Worm (Caenorhabditis elegans) whole organism, mixed stage, embryonic: Measurements from ENCODE around the gene EEED8.18.

Experiments
- M03D4.4 ChIP-seq: sonication (generic microtip); optimal IDR thresholded peaks from 2 replicates; lab custom pipeline; 2017; ENCODE audit warnings: mild to moderate bottlenecking, missing genetic modification characterization, missing compliant biosample characterization
- bed-3 ChIP-seq: fragments of 200-800 bp; sonication (Bioruptor generic); optimal IDR thresholded peaks from 3 replicates; lab custom pipeline; 2018; ENCODE audit warnings: mild to moderate bottlenecking, missing genetic modification characterization, moderate library complexity, missing compliant biosample characterization
- blmp-1 ChIP-seq: fragments of 150-350 bp; optimal IDR thresholded peaks from 2 replicates; lab custom pipeline; 2014; ENCODE audit warnings: missing biosample characterization, missing genetic modification characterization
- ceh-39 ChIP-seq: fragments of 150-350 bp; optimal IDR thresholded peaks from 2 replicates; lab custom pipeline; 2014; ENCODE audit warnings: missing biosample characterization, missing genetic modification characterization
- ceh-43 ChIP-seq: fragments of 200-800 bp; sonication (Bioruptor generic); optimal IDR thresholded peaks from 2 replicates; lab custom pipeline; 2018; ENCODE audit warnings: mild to moderate bottlenecking, missing genetic modification characterization, moderate library complexity, missing compliant biosample characterization
- ceh-83 ChIP-seq: fragments of 200-800 bp; sonication (Bioruptor generic); optimal IDR thresholded peaks from 2 replicates; lab custom pipeline; 2018; ENCODE audit warnings: mild to moderate bottlenecking, missing genetic modification characterization, missing compliant biosample characterization
- ces-1 ChIP-seq: fragments of 150-350 bp; optimal IDR thresholded peaks from 2 replicates; lab custom pipeline; 2014; ENCODE audit warnings: missing biosample characterization, missing genetic modification reagents, missing genetic modification characterization
- cnd-1 ChIP-seq: fragments of 200-800 bp; sonication (Bioruptor generic); optimal IDR thresholded peaks from 2 replicates; lab custom pipeline; 2018; ENCODE audit warnings: mild to moderate bottlenecking, missing genetic modification characterization, missing compliant biosample characterization
- drap-1 ChIP-seq: fragments of 200-800 bp; sonication (Bioruptor generic); optimal IDR thresholded peaks from 3 replicates; lab custom pipeline; 2018; ENCODE audit warnings: mild to moderate bottlenecking, missing genetic modification characterization, missing compliant biosample characterization
- elt-1 ChIP-seq: sonication (generic microtip); optimal IDR thresholded peaks from 2 replicates; lab custom pipeline; 2017; ENCODE audit warnings: missing genetic modification characterization, mild to moderate bottlenecking, missing compliant biosample characterization, antibody characterized with exemption, moderate library complexity, borderline replicate concordance; ENCODE audit not compliant: insufficient read depth
- elt-3 ChIP-seq: fragments of 150-350 bp; optimal IDR thresholded peaks from 2 replicates; lab custom pipeline; 2014; ENCODE audit warnings: missing biosample characterization, missing genetic modification characterization
- flh-1 ChIP-seq: fragments of 200-800 bp; sonication (Bioruptor generic); optimal IDR thresholded peaks from 2 replicates; lab custom pipeline; 2018; ENCODE audit warnings: mild to moderate bottlenecking, missing genetic modification characterization, moderate library complexity, missing compliant biosample characterization
- ham-2 ChIP-seq: fragments of 200-800 bp; sonication (Bioruptor generic); optimal IDR thresholded peaks from 2 replicates; lab custom pipeline; 2018; ENCODE audit warnings: mild to moderate bottlenecking, missing genetic modification characterization, missing compliant biosample characterization
- hlh-1 ChIP-seq: fragments of 150-350 bp; optimal IDR thresholded peaks from 2 replicates; lab custom pipeline; 2014; ENCODE audit warnings: missing biosample characterization, missing genetic modification reagents, missing genetic modification characterization
- lin-13 ChIP-seq: fragments of 150-350 bp; optimal IDR thresholded peaks from 2 replicates; lab custom pipeline; 2014; ENCODE audit warnings: missing biosample characterization, missing genetic modification characterization
- lin-32 ChIP-seq: fragments of 200-800 bp; sonication (Bioruptor generic); optimal IDR thresholded peaks from 2 replicates; lab custom pipeline; 2018; ENCODE audit warnings: mild to moderate bottlenecking, missing genetic modification characterization, missing compliant biosample characterization
- lsy-2 ChIP-seq: fragments of 150-350 bp; optimal IDR thresholded peaks from 2 replicates; lab custom pipeline; 2014; ENCODE audit warnings: missing biosample characterization, missing genetic modification characterization
- mab-5 ChIP-seq: fragments of 150-350 bp; optimal IDR thresholded peaks from 2 replicates; lab custom pipeline; 2014; ENCODE audit warnings: missing biosample characterization, missing genetic modification characterization
- mep-1 ChIP-seq: fragments of 150-350 bp; optimal IDR thresholded peaks from 2 replicates; lab custom pipeline; 2017; ENCODE audit warnings: missing biosample characterization, missing genetic modification reagents, missing genetic modification characterization, inconsistent platforms
- mls-2 ChIP-seq: sonication (generic microtip); optimal IDR thresholded peaks from 2 replicates; lab custom pipeline; 2016; ENCODE audit warnings: mild to moderate bottlenecking, missing genetic modification characterization, moderate library complexity, missing compliant biosample characterization
- nhr-12 ChIP-seq: fragments of 150-350 bp; optimal IDR thresholded peaks from 2 replicates; lab custom pipeline; 2014; ENCODE audit warnings: missing biosample characterization, missing genetic modification characterization
- nhr-2 ChIP-seq: fragments of 150-350 bp; optimal IDR thresholded peaks from 2 replicates; lab custom pipeline; 2014; ENCODE audit warnings: missing biosample characterization, missing genetic modification characterization
- nhr-237 ChIP-seq: fragments of 150-350 bp; optimal IDR thresholded peaks from 2 replicates; lab custom pipeline; 2014; ENCODE audit warnings: missing biosample characterization, missing genetic modification characterization
- nhr-28 ChIP-seq: fragments of 150-350 bp; optimal IDR thresholded peaks from 2 replicates; lab custom pipeline; 2014; ENCODE audit warnings: missing biosample characterization, missing genetic modification characterization
- nhr-76 ChIP-seq: sonication (generic microtip); optimal IDR thresholded peaks from 2 replicates; lab custom pipeline; 2017; ENCODE audit warnings: missing biosample characterization, missing genetic modification characterization
- pha-4 ChIP-seq: fragments of 150-350 bp; optimal IDR thresholded peaks from 2 replicates; lab custom pipeline; 2018; ENCODE audit warnings: missing biosample characterization, missing genetic modification reagents, missing genetic modification characterization
- sem-2 ChIP-seq: fragments of 200-800 bp; sonication (Bioruptor generic); optimal IDR thresholded peaks from 2 replicates; lab custom pipeline; 2018; ENCODE audit warnings: mild to moderate bottlenecking, missing genetic modification characterization, missing compliant biosample characterization
- snpc-4 ChIP-seq: fragments of 150-350 bp; optimal IDR thresholded peaks from 2 replicates; lab custom pipeline; 2014; ENCODE audit warnings: missing biosample characterization, missing genetic modification characterization
- sptf-1 ChIP-seq: sonication (generic microtip); optimal IDR thresholded peaks from 2 replicates; lab custom pipeline; 2017; ENCODE audit warnings: mild to moderate bottlenecking, missing genetic modification characterization, moderate library complexity, missing compliant biosample characterization
- tbx-8 ChIP-seq: fragments of 200-800 bp; sonication (Bioruptor generic); optimal IDR thresholded peaks from 2 replicates; lab custom pipeline; 2018; ENCODE audit warnings: mild to moderate bottlenecking, missing genetic modification characterization, moderate library complexity, missing compliant biosample characterization
- unc-120 ChIP-seq: sonication (generic microtip); optimal IDR thresholded peaks from 2 replicates; lab custom pipeline; 2017; ENCODE audit warnings: missing genetic modification characterization, missing compliant biosample characterization; ENCODE audit not compliant: poor library complexity, severe bottlenecking
- unc-39 ChIP-seq: fragments of 150-350 bp; optimal IDR thresholded peaks from 2 replicates; lab custom pipeline; 2014; ENCODE audit warnings: missing biosample characterization, missing genetic modification characterization
- unc-62 ChIP-seq: fragments of 150-350 bp; optimal IDR thresholded peaks from 2 replicates; lab custom pipeline; 2014; ENCODE audit warnings: missing biosample characterization, missing genetic modification reagents, missing genetic modification characterization
- zip-8 ChIP-seq: fragments of 150-350 bp; optimal IDR thresholded peaks from 2 replicates; lab custom pipeline; 2014; ENCODE audit warnings: missing biosample characterization, missing genetic modification characterization
- ztf-11 ChIP-seq: fragments of 150-350 bp; optimal IDR thresholded peaks from 2 replicates; lab custom pipeline; 2014; ENCODE audit warnings: missing biosample characterization, missing genetic modification characterization

Gene EEED8.18

DNA sequence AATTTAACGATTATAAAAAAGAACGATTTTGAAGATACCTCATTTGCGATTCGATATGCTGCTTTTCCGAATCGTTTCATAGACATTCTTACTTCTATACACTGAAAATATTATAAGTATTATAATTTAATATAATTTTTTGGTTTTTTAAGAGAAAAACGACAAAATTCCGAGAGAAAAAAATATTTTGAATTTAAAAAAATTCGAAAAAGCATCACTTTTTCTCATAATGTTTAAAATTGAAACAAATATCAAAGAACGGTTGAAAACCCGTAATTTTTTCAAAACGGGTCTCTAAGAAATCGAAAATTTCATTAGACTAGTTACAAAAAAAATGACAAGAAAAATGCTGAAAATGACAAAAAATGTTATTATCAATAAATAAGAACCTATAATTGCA is 16.8 kb downstream of the EEED8.18 start, which contains the start of gene pink-1:
TSS of gene pink-1 (minus strand) at position 101 of the 400 bp plus-strand sequence.
- TF ChIP-seq unc-120 (tag; lab: Kevin White, UChicago) (no peak), ham-2 (GFP tag; lab: Kevin White, UChicago) (no peak), tbx-8 (GFP tag; lab: Kevin White, UChicago) (no peak), cnd-1 (tag; lab: Kevin White, UChicago) (no peak), flh-1 (GFP tag; lab: Kevin White, UChicago) (no peak), nhr-28 (no peak)

DNA sequence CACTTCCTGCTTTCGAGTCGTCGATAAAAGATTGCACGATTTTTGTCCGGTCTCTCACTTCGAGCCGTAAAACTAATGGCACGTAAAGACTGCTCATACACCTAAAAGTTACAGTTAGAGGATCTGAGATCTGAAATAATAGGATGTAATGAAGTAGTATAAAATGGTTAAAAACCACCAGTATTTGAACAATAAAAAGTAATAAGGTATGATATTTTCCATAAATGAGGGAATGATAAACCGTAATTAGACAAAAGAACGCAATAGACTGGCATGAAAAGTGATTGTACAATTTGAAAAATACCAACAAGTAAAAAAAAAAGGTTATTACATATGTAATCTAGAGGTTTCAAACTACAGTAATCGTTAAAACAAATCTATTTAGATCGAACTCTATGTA is 19.3 kb downstream of the EEED8.18 start, which contains the start of gene brap-2:
TSS of gene brap-2 (minus strand) at position 101 of the 400 bp plus-strand sequence.
- no peak for TF ChIP-seq cnd-1 (tag; lab: Kevin White, UChicago)
- no peak for TF ChIP-seq unc-39
- no peak for TF ChIP-seq mep-1
- TF ChIP-seq pha-4 (tag; lab: Kevin White, UChicago), result no peak
- TF ChIP-seq M03D4.4 (tag; lab: Kevin White, UChicago), result no peak

DNA sequence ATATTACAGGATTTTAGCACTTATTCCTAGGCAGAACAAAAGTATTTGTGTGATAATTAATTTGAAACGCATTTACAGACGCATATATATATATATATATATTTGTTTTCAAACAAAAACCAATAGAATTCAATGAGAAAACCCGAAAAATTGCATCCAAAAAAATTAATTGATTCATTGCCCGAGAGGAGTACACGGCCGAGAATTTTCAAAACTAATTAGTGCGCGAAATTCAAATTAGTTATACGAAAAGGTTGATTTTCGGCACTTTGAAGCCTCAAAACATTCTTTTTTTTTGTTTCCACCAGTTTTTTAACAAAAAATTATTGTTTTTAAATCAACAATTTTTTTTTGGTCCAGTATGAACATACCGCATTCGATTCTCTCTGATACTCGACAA is 21.0 kb downstream of the EEED8.18 start:
- TF ChIP-seq sem-2 (GFP tag; lab: Kevin White, UChicago), result no peak
- TF ChIP-seq nhr-237 (tag; lab: Kevin White, UChicago), result no peak
- TF ChIP-seq pha-4 (tag; lab: Kevin White, UChicago), result no peak
- no peak for TF ChIP-seq unc-39
- no peak for TF ChIP-seq bed-3
- TF ChIP-seq lin-13 (tag; lab: Kevin White, UChicago), result no peak
- TF ChIP-seq mep-1, result no peak
- TF ChIP-seq hlh-1, result no peak
- TF ChIP-seq elt-3, result no peak
- no peak for TF ChIP-seq ztf-11 (tag; lab: Kevin White, UChicago)
- TF ChIP-seq lin-32 (GFP tag; lab: Kevin White, UChicago), result no peak
- no peak for TF ChIP-seq nhr-28
- no peak for TF ChIP-seq drap-1 (GFP tag; lab: Kevin White, UChicago)
- TF ChIP-seq nhr-2 (tag; lab: Kevin White, UChicago), result no peak
- no peak for TF ChIP-seq elt-1
- no peak for TF ChIP-seq unc-62 (GFP tag; lab: Kevin White, UChicago)
- no peak for TF ChIP-seq ces-1 (GFP tag; lab: Kevin White, UChicago)
- no peak for TF ChIP-seq ham-2 (GFP tag; lab: Kevin White, UChicago)

DNA sequence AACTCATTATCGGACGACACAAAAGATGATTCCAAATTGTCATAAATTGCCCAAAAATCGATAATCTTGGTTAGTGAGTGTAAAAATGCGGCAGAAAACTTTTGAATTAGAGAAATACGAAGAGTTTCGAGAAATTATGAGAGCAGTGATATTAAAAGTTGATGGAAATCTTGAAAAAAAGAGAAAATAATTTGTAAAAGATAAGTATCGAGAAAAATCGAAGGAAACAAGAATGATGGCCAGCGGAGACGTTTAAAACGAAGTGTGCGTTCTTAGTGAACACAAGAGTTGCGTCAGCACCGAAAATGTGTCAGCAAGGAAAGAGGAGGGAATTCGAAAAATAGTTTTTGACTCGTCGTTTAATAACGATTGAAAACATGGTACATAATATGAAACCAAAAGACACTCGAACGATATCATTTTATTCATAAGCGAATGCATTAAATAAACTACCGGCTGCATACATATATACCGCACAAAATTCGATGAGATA is 22.5 kb downstream of the EEED8.18 start, which contains the start of gene ndx-6:
TSS of gene ndx-6 (minus strand) at position 51 of the 493 bp plus-strand sequence.
- TF ChIP-seq sem-2 (GFP tag; lab: Kevin White, UChicago), result no peak
- TF ChIP-seq lin-32 (GFP tag; lab: Kevin White, UChicago), result no peak
- TF ChIP-seq mep-1, result peak; percentile 92
- TF ChIP-seq M03D4.4 (tag; lab: Kevin White, UChicago), result peak; percentile 46
- no peak for TF ChIP-seq ham-2 (GFP tag; lab: Kevin White, UChicago)
- no peak for TF ChIP-seq nhr-12 (tag; lab: Kevin White, UChicago)
- TF ChIP-seq mls-2 (tag; lab: Kevin White, UChicago), result peak; percentile 61
- TF ChIP-seq unc-62 (GFP tag; lab: Kevin White, UChicago), result peak; percentile 7
- TF ChIP-seq mab-5 (tag; lab: Kevin White, UChicago), result no peak
- no peak for TF ChIP-seq snpc-4 (tag; lab: Kevin White, UChicago)
- no peak for TF ChIP-seq ztf-11 (tag; lab: Kevin White, UChicago)
- no peak for TF ChIP-seq unc-39
- TF ChIP-seq sptf-1 (tag; lab: Kevin White, UChicago), result peak; percentile 71
- no peak for TF ChIP-seq tbx-8 (GFP tag; lab: Kevin White, UChicago)
- TF ChIP-seq nhr-2 (tag; lab: Kevin White, UChicago), result no peak
- TF ChIP-seq zip-8 (tag; lab: Kevin White, UChicago), result peak; percentile 19
- no peak for TF ChIP-seq cnd-1 (tag; lab: Kevin White, UChicago)
- no peak for TF ChIP-seq ceh-43 (GFP tag; lab: Kevin White, UChicago)
- peak; percentile 82 for TF ChIP-seq pha-4 (tag; lab: Kevin White, UChicago)
- no peak for TF ChIP-seq elt-3
- TF ChIP-seq flh-1 (GFP tag; lab: Kevin White, UChicago), result no peak
- peak; percentile 74 for TF ChIP-seq nhr-237 (tag; lab: Kevin White, UChicago)
- TF ChIP-seq unc-120 (tag; lab: Kevin White, UChicago), result peak; percentile 50
- peak; percentile 34 for TF ChIP-seq ces-1 (GFP tag; lab: Kevin White, UChicago)
- TF ChIP-seq nhr-76 (tag; lab: Kevin White, UChicago), result no peak
- TF ChIP-seq ceh-39, result no peak
- TF ChIP-seq elt-1, result no peak
- peak; percentile 78 for TF ChIP-seq lsy-2 (tag; lab: Kevin White, UChicago)
- no peak for TF ChIP-seq bed-3
- TF ChIP-seq nhr-28, result no peak
- peak; percentile 75 for TF ChIP-seq lin-13 (tag; lab: Kevin White, UChicago)
- TF ChIP-seq hlh-1, result peak; percentile 25
- TF ChIP-seq drap-1 (GFP tag; lab: Kevin White, UChicago), result peak; percentile 25
- TF ChIP-seq blmp-1 (tag; lab: Kevin White, UChicago), result no peak
- TF ChIP-seq ceh-83, result peak; percentile 2
